Worm (Caenorhabditis elegans): Measurements from ENCODE around the gene C05D12.5.

ce11 chrII:11448753-11449152, 14.7 kb downstream of the C05D12.5 start, which contains the start of gene W02B12.1:
- no peak for TF ChIP-seq skn-1 (tag; optimal IDR thresholded peaks at IDR 0.05)
- TF ChIP-seq lin-35 (GFP tag; optimal IDR thresholded peaks at IDR 0.05): no peak
- TF ChIP-seq sup-37 (GFP tag; optimal IDR thresholded peaks at IDR 0.05): no peak
- no peak for TF ChIP-seq nhr-85 (tag)
- TF ChIP-seq nhr-28 (tag; optimal IDR thresholded peaks at IDR 0.05): no peak
- TF ChIP-seq ama-1 (optimal IDR thresholded peaks at IDR 0.05): no peak
- TF ChIP-seq mep-1 (tag; optimal IDR thresholded peaks at IDR 0.05): no peak
- no peak for TF ChIP-seq egl-27 (tag; optimal IDR thresholded peaks at IDR 0.05)
- TF ChIP-seq ceh-8 (GFP tag; optimal IDR thresholded peaks at IDR 0.05): no peak
- no peak for TF ChIP-seq unc-62 (GFP tag; optimal IDR thresholded peaks at IDR 0.05)
- TF ChIP-seq ztf-11 (tag; optimal IDR thresholded peaks at IDR 0.05): no peak
- no peak for TF ChIP-seq aly-2 (tag; optimal IDR thresholded peaks at IDR 0.05)
